Worm (Caenorhabditis elegans) whole organism, L4/young adult: ENCODE results near the gene F48E3.9.

Source experiments
- dao-5 ChIP-seq: sonication (generic microtip); optimal IDR thresholded peaks from 2 replicates; lab custom pipeline; 2016; ENCODE audit warnings: missing genotype, missing genetic modification characterization, moderate library complexity, missing compliant biosample characterization
- him-1 ChIP-seq: sonication (generic microtip); optimal IDR thresholded peaks from 2 replicates; lab custom pipeline; 2016; ENCODE audit warnings: missing genotype, missing genetic modification reagents, missing genetic modification characterization, missing compliant biosample characterization

DNA sequence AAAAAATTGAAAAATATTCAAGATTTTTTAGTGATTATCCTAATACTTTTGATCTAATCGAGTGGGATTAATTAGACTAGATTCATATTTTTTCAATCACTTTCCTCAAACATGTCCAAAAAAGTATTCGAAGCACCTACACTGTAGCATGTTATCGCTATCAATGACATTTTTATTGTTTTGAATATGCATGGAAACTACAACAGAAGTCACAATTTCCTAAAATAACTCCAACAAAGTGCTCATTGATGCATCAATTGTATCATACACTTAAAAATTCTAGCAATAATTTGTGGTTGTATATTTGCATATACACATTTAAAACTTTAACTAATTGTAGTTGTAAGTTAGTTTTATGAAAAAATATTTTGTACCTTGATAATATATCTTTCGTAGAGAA lies 40.8 kb upstream of the F48E3.9 start:
- TF ChIP-seq him-1 (no peak), dao-5 (tag; lab: Kevin White, UChicago) (no peak)
